Fruit fly (Drosophila melanogaster): ENCODE data around the gene COX6CL.

Gene COX6CL

dm6 chr2L:5799435-5800387, 18.5 kb downstream of the COX6CL start, which contains the start of gene CG9171 (continued):
- no peak for TF ChIP-seq CG7368 (GFP tag; optimal IDR thresholded peaks at IDR 0.05)
- no peak for TF ChIP-seq Hr39 (GFP tag; optimal IDR thresholded peaks at IDR 0.05)
- peak; percentile 45 for TF ChIP-seq CG1621 (tag; optimal IDR thresholded peaks at IDR 0.05)
- no peak for TF ChIP-seq CG11762 (GFP tag; optimal IDR thresholded peaks at IDR 0.05; ENCODE audit: insufficient read depth)
- no peak for TF ChIP-seq CG10631 (GFP tag; optimal IDR thresholded peaks at IDR 0.05)
- TF ChIP-seq esn (GFP tag; optimal IDR thresholded peaks at IDR 0.05): no peak
- TF ChIP-seq CG11902 (GFP tag; optimal IDR thresholded peaks at IDR 0.05): no peak
- TF ChIP-seq CG3919 (GFP tag; optimal IDR thresholded peaks at IDR 0.05): peak; percentile 24
- no peak for TF ChIP-seq Sox102F (GFP tag; optimal IDR thresholded peaks at IDR 0.05)
- TF ChIP-seq fd59A (GFP tag; optimal IDR thresholded peaks at IDR 0.05): no peak
- TF ChIP-seq Hr38 (GFP tag; optimal IDR thresholded peaks at IDR 0.05): no peak
- peak; percentile 2 for TF ChIP-seq CG10669 (GFP tag; optimal IDR thresholded peaks at IDR 0.05)
- TF ChIP-seq Sox15 (GFP tag; optimal IDR thresholded peaks at IDR 0.05): no peak
- peak in 1 of 2 experiments; percentile 29 for TF ChIP-seq salr (GFP tag; optimal IDR thresholded peaks at IDR 0.05)
- no peak for TF ChIP-seq Met (GFP tag; optimal IDR thresholded peaks at IDR 0.05)
- peak; percentile 76 for TF ChIP-seq CG6276 (GFP tag; optimal IDR thresholded peaks at IDR 0.05)
- no peak for TF ChIP-seq lz (GFP tag; optimal IDR thresholded peaks at IDR 0.05)
- peak; percentile 6 for TF ChIP-seq CG6792 (GFP tag; optimal IDR thresholded peaks at IDR 0.05)
- TF ChIP-seq Gug (GFP tag; IDR thresholded peaks at IDR 0.05): peak; percentile 9; the same call in 1 of the 2 replicates
- TF ChIP-seq CG9139 (GFP tag; optimal IDR thresholded peaks at IDR 0.05): no peak
- TF ChIP-seq fd85E (GFP tag; optimal IDR thresholded peaks at IDR 0.05): no peak
- TF ChIP-seq Smox (GFP tag; optimal IDR thresholded peaks at IDR 0.05): no peak
- peak; percentile 22 for TF ChIP-seq net (GFP tag; optimal IDR thresholded peaks at IDR 0.05)
- TF ChIP-seq Ets96B (tag; optimal IDR thresholded peaks at IDR 0.05): peak; percentile 21
- no peak for TF ChIP-seq vri (GFP tag; optimal IDR thresholded peaks at IDR 0.05)
- no peak for TF ChIP-seq topi (GFP tag; optimal IDR thresholded peaks at IDR 0.05)
- TF ChIP-seq CG8119 (GFP tag; IDR thresholded peaks at IDR 0.05): peak; percentile 44; the same call in 2 of the 3 replicates
- TF ChIP-seq CG16779 (tag; optimal IDR thresholded peaks at IDR 0.05): peak; percentile 23
- TF ChIP-seq CG6854 (GFP tag; optimal IDR thresholded peaks at IDR 0.05): peak; percentile 50
- TF ChIP-seq Eip75B (GFP tag; optimal IDR thresholded peaks at IDR 0.05): no peak
- no peak for TF ChIP-seq CG3032 (tag; optimal IDR thresholded peaks at IDR 0.05)
- TF ChIP-seq dac (GFP tag; optimal IDR thresholded peaks at IDR 0.05): no peak
- no peak for TF ChIP-seq Sox14 (GFP tag; optimal IDR thresholded peaks at IDR 0.05)
- TF ChIP-seq CG34406 (GFP tag; optimal IDR thresholded peaks at IDR 0.05): no peak
- no peak for TF ChIP-seq Blimp-1 (GFP tag; optimal IDR thresholded peaks at IDR 0.05)

- TF ChIP-seq acj6 (GFP tag; optimal IDR thresholded peaks at IDR 0.05) (no peak), Met (GFP tag; optimal IDR thresholded peaks at IDR 0.05) (no peak), Sox102F (GFP tag; optimal IDR thresholded peaks at IDR 0.05) (no peak), cyc (GFP tag; optimal IDR thresholded peaks at IDR 0.05) (no peak), CG11762 (GFP tag; optimal IDR thresholded peaks at IDR 0.05; ENCODE audit: insufficient read depth) (no peak), eg (GFP tag; IDR thresholded peaks at IDR 0.05) (no peak), Lpt (GFP tag; optimal IDR thresholded peaks at IDR 0.05) (no peak)
Measured at dm6 chr2L:5798629-5799028, 19.6 kb downstream of the COX6CL start.
